Fruit fly (Drosophila melanogaster) whole organism, larva: ENCODE results near the gene S6KL.
A peak's percentile ranks its signal among the peaks of the same experiment; 100 is the strongest.

Experiments
- noc ChIP-seq: fragments of 200-800 bp; sonication (Bioruptor generic); optimal IDR thresholded peaks from 3 replicates; lab custom pipeline; 2019; ENCODE audit warnings: missing biosample characterization, mild to moderate bottlenecking, missing genetic modification characterization, moderate library complexity

The S6KL gene

DNA sequence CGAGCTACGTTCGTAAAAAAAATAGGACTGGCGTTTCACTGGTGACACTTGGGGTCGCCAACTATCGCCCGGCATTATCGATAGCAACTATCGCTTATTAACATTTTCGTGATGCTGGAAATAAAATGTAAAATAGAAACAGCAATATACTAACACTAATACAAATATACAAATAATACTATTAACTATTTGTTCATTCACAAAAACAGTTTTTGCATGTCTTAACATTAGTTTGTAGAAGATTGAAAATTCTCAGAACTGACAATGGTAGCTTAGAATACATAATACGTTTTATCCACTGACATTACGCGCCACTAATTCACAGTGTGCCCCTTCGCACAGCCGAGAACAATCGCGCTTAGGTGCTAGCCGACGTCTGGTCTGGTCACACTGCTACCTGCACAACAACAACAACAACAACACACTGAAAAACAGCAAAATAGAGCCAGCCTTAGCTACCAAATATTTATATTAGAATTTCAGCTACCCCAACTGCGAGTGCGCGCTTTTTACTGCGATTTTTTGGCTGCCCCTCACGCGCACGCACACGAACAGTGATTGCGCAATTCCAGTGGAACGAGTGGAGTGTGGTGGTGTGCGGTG, at the start of gene S6KL, which contains the start of gene CG6961:
Gene S6KL, plus strand, starts transcription at position 322 of the 603 bp plus-strand sequence.
Gene CG6961, minus strand, starts transcription at position 68 of the 603 bp plus-strand sequence.
- no peak for TF ChIP-seq noc (tag; lab: Kevin White, UChicago)

DNA sequence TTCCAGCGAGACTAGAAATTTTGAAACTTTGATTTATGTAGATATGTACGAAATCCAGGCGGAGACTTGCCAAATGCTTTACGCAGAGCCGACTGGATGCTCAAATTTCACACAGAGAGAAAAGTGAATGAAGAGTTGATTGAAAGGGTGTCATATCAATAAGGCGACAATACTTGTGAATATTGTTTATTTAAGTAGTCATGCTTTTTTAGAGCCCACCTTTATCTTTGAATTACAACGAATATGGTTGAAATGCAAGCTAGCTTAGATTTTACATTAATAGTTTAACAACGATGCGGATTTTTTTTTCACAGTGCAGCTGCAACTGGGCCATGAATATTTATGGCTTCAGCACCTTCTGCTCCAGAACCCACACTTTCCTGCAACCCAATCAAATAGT, 48.5 kb upstream of the S6KL start, which contains the start of gene CG6873:
Gene CG6873, minus strand, starts transcription at position 101 of the 400 bp plus-strand sequence.
- no peak for TF ChIP-seq noc (tag; lab: Kevin White, UChicago)

DNA sequence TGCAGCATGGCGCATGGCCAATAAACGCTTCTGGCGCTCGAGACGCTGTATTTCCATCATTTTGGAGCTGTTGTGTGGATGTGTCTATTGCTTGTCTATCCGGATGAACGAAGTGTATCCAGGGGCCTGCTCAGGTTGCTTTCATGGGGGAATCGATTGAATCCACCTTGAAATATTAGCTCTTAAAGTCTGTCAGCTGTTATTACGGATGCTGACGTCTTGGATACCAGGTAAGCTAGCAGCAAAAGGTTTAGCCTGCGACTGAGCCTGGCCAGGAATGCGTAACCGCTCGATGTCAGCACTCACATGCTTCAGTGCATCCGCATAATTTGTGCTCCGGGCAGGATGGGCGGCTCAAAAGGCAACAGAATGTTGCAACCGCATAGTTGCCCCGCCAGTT, 40.1 kb upstream of the S6KL start, which contains the start of gene CG12609:
Gene CG12609, minus strand, starts transcription at position 101 of the 400 bp plus-strand sequence.
- no peak for TF ChIP-seq noc (tag; lab: Kevin White, UChicago)

DNA sequence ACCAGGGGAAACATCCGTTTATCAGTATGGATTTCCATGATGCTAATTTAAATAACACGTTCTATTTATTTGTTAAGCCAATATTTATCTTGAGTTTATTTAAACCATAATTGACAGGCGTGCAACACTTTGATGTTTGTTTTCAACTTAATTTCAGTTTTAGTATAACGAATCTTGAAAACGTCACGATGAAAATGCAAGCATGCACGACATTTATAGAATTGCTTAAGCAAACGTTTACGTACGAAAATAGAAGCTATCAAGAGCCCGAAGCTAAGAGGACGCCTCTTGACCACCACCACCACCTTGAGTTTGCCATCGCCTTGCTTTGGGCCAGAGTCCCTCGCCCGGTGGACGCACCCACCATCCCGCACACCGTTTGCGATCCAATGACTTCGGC, 16.9 kb upstream of the S6KL start:
- TF ChIP-seq noc (tag; lab: Kevin White, UChicago) = no peak

DNA sequence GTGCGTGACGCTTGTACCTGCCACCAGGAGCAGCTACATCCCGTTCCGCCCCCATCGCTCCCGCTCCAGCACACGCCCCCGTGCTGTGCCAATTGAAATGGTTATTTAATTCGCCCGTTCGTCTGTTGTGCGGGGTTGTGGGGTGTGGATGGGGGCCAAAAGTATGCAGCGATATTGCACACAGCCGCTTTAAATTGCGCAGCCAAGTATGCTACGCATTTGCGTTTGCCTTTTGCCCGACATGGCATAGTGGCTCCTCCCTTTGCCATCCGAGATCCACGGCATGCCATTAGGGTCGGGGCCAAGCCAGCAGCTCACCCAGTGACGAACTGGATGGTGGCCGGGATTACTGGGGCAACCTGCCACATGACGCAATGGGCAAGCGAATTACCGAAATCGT, 16.3 kb upstream of the S6KL start:
- TF ChIP-seq noc (tag; lab: Kevin White, UChicago) = no peak

DNA sequence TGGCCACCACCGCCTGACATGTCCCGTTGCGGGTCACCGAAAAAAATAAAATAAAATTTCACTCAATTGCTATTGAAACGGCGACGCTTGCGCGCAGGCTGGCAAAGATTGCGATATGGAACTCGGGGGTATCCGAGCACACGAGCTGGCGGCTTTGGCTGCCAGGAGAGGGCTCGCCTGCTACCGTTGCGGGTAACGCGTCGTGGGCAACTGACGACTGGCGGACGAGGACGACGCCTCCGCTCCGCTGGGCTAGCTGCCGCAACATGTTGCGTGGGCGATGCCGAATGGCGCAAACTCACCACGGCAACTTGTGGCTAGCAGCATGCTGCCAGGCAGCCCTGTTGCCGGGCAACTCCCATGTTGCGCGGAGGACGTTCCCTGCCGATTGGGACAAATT, 14.4 kb upstream of the S6KL start, which contains the start of gene CCKLR-17D3:
Gene CCKLR-17D3, minus strand, starts transcription at position 211 of the 400 bp plus-strand sequence.
- no peak for TF ChIP-seq noc (tag; lab: Kevin White, UChicago)

DNA sequence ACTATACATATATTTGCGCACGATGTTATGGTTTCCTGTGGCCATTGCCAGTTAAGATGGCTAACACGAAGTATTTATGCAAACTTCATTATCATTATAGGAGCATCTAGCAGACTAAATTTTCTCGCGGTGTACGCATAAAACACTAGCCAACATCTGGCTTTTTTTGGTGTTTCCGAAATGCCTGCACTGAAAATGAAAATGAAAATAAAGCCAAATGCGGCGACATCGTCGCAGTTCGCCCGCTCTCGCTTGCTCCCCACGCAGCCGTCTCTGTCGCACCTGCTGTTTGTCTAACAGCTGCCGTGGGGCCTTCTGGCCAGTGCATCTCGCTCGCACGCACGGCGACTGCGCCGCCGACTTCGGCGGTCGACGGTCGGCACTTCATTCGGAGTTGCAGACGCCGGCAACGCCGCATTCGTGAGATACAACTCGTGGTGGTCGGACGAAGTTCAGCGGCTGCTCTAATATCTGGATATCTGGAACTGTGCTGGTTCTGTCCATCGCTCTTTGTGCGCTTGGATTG, 13.4 kb upstream of the S6KL start, which contains the start of gene CG6891:
Gene CG6891, plus strand, starts transcription at position 411 of the 526 bp plus-strand sequence.
- no peak for TF ChIP-seq noc (tag; lab: Kevin White, UChicago)

DNA sequence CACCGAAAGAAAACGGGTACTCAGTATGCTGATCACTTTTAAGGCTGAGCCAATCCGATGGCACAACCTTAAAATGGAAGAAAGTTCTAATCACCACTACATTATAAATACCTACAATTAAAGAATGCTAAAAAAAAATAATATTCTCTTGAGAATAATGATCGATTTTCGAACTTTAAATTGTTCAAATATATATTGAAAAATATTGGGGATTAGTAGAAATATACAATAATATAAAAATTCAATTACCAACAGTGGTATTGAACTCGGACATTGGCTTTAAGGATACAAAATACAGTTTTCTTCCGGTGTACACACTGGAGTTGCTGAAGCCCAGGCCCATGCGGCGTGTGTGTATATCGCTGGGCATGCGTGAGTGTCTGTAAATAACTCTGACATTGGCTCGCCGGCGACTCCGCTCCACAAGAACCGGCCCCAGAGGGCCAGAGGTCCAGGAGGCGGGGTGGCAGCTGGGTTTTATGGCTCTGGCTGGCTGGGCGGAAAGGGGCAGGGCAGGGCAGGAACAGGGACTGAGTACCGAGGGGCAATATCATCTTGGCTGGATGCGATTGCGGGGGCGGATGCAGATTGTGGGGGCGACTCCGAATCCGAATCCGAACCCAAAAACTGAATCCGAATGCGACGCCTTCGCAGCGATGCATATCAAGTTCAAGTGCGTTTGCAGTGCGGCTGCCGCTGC, 12.3 kb upstream of the S6KL start:
- no peak for TF ChIP-seq noc (tag; lab: Kevin White, UChicago)

DNA sequence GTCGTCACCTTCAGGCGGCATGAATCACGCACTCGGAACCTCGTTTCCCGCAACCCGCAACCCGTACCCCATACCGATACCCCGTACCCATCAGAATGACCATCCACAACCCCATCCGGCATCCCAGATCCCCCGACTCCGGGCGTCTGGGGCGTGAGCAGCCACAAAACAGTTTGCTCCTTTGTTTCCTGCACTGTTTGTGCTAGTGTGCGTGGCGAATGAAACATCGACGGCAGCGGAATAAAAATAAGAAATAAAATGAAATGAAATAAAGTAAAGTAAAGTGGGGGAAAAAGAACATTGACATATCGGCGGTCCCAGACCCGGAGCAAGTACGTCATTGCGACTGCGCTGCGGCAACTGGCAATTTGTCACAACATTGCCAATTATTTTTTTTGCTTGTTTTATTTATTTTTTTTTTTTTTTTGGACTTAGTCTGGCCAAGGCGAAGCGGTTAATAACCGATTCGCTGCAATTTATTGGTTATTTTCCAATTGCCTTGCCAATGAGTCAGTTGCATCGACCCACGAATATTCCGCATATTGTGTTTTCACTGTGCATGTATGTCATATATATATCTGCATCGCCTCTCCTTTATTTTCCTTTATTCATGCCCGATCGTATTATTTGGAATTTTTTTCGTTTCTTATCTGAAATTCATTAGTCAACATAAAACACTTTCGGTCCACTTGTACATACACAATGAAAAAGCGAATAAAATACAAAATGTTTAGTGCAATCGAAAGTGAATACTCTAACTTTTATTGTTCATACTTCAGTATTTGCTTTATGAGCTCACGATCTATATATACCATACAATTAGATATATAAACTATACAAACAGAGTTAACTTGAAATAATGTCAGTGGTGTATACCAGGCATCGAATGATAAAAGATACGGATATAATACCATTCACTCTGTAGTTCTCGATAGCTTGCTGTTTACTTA, 11.0 kb upstream of the S6KL start:
- no peak for TF ChIP-seq noc (tag; lab: Kevin White, UChicago)

DNA sequence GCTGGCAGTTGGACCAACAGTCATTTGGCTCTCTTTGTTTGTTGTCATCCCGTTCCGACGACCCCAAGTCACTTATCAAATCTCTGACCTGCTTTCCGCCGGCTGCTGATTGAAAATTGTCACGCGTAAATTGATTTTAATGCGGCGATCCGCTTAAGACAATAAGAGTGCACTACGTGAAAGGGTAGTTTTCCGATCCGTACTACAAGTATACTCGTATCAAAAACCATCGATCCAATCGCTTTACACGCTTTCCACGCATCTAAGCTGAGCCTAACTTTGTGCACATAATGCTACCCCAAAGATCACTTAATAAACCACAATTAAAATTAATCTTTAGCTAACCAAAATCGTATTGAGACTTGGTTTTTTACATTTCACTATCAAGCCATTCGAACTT, 8.6 kb upstream of the S6KL start:
- no peak for TF ChIP-seq noc (tag; lab: Kevin White, UChicago)

DNA sequence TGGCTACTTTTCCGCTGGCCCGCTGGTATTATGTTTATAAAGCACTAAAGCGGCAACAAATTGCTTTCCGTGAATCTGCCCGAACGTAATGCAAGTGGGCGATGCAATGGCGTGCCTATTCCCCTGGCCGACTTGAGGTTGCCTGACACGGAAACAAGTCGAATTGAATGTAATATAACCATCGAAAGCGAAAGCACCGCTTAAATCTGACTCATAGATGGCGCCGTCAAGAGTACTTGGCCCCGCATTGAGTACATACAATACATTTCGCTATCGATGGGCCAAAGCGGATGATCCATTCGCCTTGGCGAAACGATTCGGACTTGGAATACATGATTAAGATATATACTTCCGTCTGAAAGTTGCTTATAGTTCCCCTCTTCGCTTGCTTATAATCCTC, 8.0 kb upstream of the S6KL start:
- no peak for TF ChIP-seq noc (tag; lab: Kevin White, UChicago)

DNA sequence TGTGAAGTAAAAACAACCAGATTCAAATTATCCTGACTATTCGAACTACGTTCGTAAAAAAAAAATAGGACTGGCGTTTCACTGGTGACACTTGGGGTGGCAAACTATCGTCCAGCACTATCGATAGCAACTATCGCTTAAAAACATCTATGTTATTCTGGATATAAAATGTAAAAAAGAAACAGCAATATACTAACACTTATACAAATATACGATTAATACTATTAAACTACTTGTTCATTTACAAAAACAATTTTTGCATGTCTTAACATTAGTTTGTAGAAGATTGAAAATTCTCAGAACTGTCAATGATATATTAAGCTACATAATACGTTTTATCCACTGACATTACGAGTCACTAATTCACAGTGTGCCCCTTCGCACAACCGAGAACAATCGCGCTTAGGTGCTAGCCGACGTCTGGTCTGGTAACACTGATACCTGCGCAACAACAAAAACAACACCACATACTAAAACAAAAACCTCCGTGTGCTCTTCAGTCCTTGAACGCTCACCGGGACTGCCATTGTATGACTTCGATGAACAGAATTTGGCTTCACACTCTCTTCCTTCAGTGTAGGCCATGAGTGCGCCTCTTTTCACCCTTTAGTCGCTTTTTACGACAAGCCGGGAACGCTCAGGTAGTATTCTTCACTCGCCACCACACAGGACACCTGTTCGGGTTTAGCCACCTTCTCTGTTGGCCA, 4.7 kb upstream of the S6KL start, which contains the start of gene CG18259:
Gene CG18259, minus strand, starts transcription at position 78 of the 707 bp plus-strand sequence.
- no peak for TF ChIP-seq noc (tag; lab: Kevin White, UChicago)

DNA sequence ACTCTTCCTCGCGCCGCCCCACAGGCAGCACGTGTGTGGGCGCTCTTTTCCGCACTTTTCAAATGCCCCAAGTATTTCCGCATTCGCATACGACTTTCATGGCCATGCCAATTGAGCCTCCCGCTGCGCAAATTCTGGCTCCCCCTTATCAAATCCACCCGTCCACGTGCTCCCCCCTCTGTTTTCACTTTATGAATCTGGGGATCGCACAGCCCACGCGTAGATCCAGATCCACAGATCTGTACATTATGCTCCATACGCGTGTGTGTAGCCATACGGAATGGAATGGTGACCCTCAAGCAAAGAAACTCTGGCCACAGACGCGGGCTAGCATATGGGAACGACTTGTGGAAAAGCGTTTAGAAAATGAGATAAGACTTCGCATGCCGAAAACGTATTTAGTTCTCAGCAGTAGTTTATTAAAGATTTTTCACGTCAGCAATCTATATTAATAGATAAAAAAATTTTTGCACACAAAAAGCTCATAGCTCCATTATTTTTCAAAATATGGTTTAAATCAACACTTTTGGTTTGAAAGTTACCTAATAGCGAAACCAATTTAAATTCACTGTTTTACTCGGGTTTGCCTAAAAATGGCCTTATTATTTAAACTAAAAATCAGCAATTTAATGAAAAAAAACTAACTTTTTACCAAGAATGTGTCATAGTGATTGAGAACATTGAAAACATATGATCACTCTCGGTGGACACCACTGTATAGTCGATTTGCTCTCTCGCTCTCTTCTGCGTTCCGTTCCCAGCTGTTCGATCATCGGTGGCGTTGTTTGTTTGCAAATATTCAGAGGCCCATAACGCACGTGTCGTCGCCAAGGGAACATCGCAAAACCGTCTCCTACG, 1.3 kb downstream of the S6KL start:
- TF ChIP-seq noc (tag; lab: Kevin White, UChicago) = peak; percentile 53

DNA sequence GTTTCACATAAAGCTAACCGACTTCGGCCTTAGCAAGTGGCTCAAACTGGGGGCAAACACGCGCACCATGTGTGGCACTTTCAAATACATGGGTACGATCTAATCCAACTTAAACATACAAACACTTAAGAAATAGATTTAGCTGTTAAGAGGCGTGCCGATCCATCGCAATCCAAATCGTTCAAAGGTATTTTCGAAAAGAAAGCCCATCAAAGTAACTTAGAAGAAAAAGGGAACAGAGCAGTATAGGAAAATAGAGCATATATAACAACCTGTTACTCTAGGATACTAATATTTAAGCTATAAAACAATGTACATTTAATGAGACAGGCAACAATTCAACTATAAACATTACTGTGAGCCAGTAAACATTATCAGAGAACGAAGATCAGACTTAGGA, 3.1 kb downstream of the S6KL start, which contains the start of gene Atg101:
Gene Atg101, plus strand, starts transcription at position 301 of the 400 bp plus-strand sequence.
- no peak for TF ChIP-seq noc (tag; lab: Kevin White, UChicago)
